Worm (Caenorhabditis elegans) whole organism, early embryonic: ENCODE results near the gene cutl-26.

Source experiments
- B0310.2 ChIP-seq: sonication (generic microtip); optimal IDR thresholded peaks from 2 replicates; lab custom pipeline; 2016; ENCODE audit warnings: mild to moderate bottlenecking, missing genetic modification characterization, missing compliant biosample characterization
- F13C5.2 ChIP-seq: sonication (generic microtip); optimal IDR thresholded peaks from 2 replicates; lab custom pipeline; 2017; ENCODE audit warnings: mild to moderate bottlenecking, missing genetic modification characterization, inconsistent platforms, missing compliant biosample characterization
- aly-1 ChIP-seq: sonication (generic microtip); optimal IDR thresholded peaks from 2 replicates; lab custom pipeline; 2016; ENCODE audit warnings: missing genetic modification characterization, missing compliant biosample characterization
- ama-1 ChIP-seq: fragments of 150-350 bp; optimal IDR thresholded peaks from 2 replicates; lab custom pipeline; 2014
- ceh-13 ChIP-seq: fragments of 200-800 bp; sonication (Bioruptor generic); optimal IDR thresholded peaks from 2 replicates; lab custom pipeline; 2018; ENCODE audit warnings: mild to moderate bottlenecking, missing genetic modification characterization, missing compliant biosample characterization
- ceh-36 ChIP-seq: sonication (generic microtip); optimal IDR thresholded peaks from 2 replicates; lab custom pipeline; 2016; ENCODE audit warnings: missing genetic modification characterization, inconsistent platforms, missing compliant biosample characterization
- ets-7 ChIP-seq: sonication (generic microtip); optimal IDR thresholded peaks from 2 replicates; lab custom pipeline; 2016; ENCODE audit warnings: missing genotype, missing genetic modification characterization, missing compliant biosample characterization
- flt-1 ChIP-seq: fragments of 200-800 bp; sonication (Bioruptor generic); IDR thresholded peaks from 2 replicates; pipeline ENCODE4 v1.3.6; 2022; ENCODE audit warnings: missing genetic modification characterization, missing compliant biosample characterization
- hmbx-1 ChIP-seq: sonication (generic microtip); optimal IDR thresholded peaks from 2 replicates; lab custom pipeline; 2016; ENCODE audit warnings: mild to moderate bottlenecking, missing genetic modification characterization, missing compliant biosample characterization
- hmg-4 ChIP-seq: fragments of 200-800 bp; sonication (Bioruptor generic); optimal IDR thresholded peaks from 2 replicates; lab custom pipeline; 2018; ENCODE audit warnings: mild to moderate bottlenecking, missing genetic modification characterization, missing compliant biosample characterization
- hnd-1 ChIP-seq: sonication (generic microtip); optimal IDR thresholded peaks from 2 replicates; lab custom pipeline; 2016; ENCODE audit warnings: missing genetic modification characterization, missing compliant biosample characterization
- pes-1 ChIP-seq: fragments of 200-800 bp; sonication (Bioruptor generic); IDR thresholded peaks from 2 replicates; pipeline ENCODE4 v1.3.6; 2022; ENCODE audit warnings: missing genetic modification reagents, missing genetic modification characterization, missing compliant biosample characterization
- scrt-1 ChIP-seq: fragments of 200-800 bp; sonication (Bioruptor generic); IDR thresholded peaks from 2 replicates; pipeline ENCODE4 v1.3.6; 2022; ENCODE audit warnings: missing genetic modification characterization, missing compliant biosample characterization
- sea-1 ChIP-seq: fragments of 200-800 bp; sonication (Bioruptor generic); conservative IDR thresholded peaks from 2 replicates; pipeline ENCODE4 v1.3.6; 2022; ENCODE audit warnings: missing genetic modification characterization, missing compliant biosample characterization
- tbx-11 ChIP-seq: fragments of 200-800 bp; sonication (Bioruptor generic); IDR thresholded peaks from 2 replicates; pipeline ENCODE4 v1.3.6; 2022; ENCODE audit warnings: missing genetic modification characterization, missing compliant biosample characterization
- tbx-37 ChIP-seq: fragments of 200-800 bp; sonication (Bioruptor generic); conservative IDR thresholded peaks from 2 replicates; pipeline ENCODE4 v1.3.6; 2022; ENCODE audit warnings: missing genetic modification reagents, missing genetic modification characterization, missing compliant biosample characterization
- tra-4 ChIP-seq: sonication (generic microtip); optimal IDR thresholded peaks from 2 replicates; lab custom pipeline; 2017; ENCODE audit warnings: missing genetic modification characterization, missing compliant biosample characterization

Gene cutl-26

DNA sequence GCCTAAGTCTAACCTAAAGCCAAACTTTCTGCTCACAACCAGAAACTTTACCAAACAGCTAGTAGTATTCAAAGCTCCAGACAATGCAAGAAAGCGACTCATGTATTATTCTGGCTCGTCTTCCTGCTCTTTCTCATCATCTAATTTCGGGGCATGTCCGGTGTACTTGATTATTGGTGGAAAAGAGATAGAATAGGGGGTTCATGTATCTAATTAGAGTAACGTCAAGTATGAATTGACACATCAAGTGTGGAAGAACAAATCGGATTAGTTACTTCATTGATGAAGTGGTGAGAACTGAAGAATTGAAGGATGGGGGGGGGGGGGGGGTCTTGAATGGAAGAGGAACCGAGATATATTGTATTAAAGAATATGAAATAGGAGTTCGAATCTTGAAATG lies 7.9 kb upstream of the cutl-26 start:
- TF ChIP-seq scrt-1 (GFP tag; lab: Robert Waterston, UW) (no peak), sea-1 (no peak), tbx-11 (GFP tag; lab: Robert Waterston, UW) (no peak), tra-4 (tag; lab: Kevin White, UChicago) (no peak), hmbx-1 (no peak), ceh-13 (no peak), pes-1 (GFP tag; lab: Robert Waterston, UW) (no peak), flt-1 (GFP tag; lab: Robert Waterston, UW) (no peak), ceh-36 (no peak), ets-7 (tag; lab: Kevin White, UChicago) (no peak), ama-1 (no peak), hmg-4 (no peak), aly-1 (tag; lab: Kevin White, UChicago) (no peak), F13C5.2 (tag; lab: Kevin White, UChicago) (no peak), hnd-1 (tag; lab: Kevin White, UChicago) (no peak), tbx-37 (GFP tag; lab: Robert Waterston, UW) (no peak), B0310.2 (no peak)

- TF ChIP-seq sea-1 (no peak), tra-4 (tag; lab: Kevin White, UChicago) (no peak), ets-7 (tag; lab: Kevin White, UChicago) (no peak), aly-1 (tag; lab: Kevin White, UChicago) (no peak), ceh-36 (no peak), pes-1 (GFP tag; lab: Robert Waterston, UW) (no peak), flt-1 (GFP tag; lab: Robert Waterston, UW) (no peak), hnd-1 (tag; lab: Kevin White, UChicago) (no peak), ceh-13 (no peak), tbx-37 (GFP tag; lab: Robert Waterston, UW) (no peak), scrt-1 (GFP tag; lab: Robert Waterston, UW) (no peak)
Measured at ce11 chrIV:698304-698703, 9.2 kb downstream of the cutl-26 start, which contains the start of gene Y55F3C.17. Y55F3C.17 (minus strand) TSS chrIV:698404.

- no peak for TF ChIP-seq sea-1
- TF ChIP-seq pes-1 (GFP tag; lab: Robert Waterston, UW), result no peak
- no peak for TF ChIP-seq aly-1 (tag; lab: Kevin White, UChicago)
- TF ChIP-seq ama-1, result no peak
- TF ChIP-seq B0310.2, result no peak
- TF ChIP-seq hmbx-1, result no peak
- no peak for TF ChIP-seq F13C5.2 (tag; lab: Kevin White, UChicago)
- no peak for TF ChIP-seq scrt-1 (GFP tag; lab: Robert Waterston, UW)
- no peak for TF ChIP-seq hmg-4
- TF ChIP-seq ceh-13, result no peak
- TF ChIP-seq hnd-1 (tag; lab: Kevin White, UChicago), result no peak
- TF ChIP-seq tbx-37 (GFP tag; lab: Robert Waterston, UW), result no peak
- no peak for TF ChIP-seq tbx-11 (GFP tag; lab: Robert Waterston, UW)
- TF ChIP-seq tra-4 (tag; lab: Kevin White, UChicago), result no peak
- no peak for TF ChIP-seq ets-7 (tag; lab: Kevin White, UChicago)
- TF ChIP-seq flt-1 (GFP tag; lab: Robert Waterston, UW), result no peak
- no peak for TF ChIP-seq ceh-36
Measured at ce11 chrIV:684748-685147, 22.8 kb downstream of the cutl-26 start.

ce11 chrIV:684197-684596 lies 23.3 kb downstream of the cutl-26 start, which contains the start of gene cutl-28:
cutl-28 (plus strand) TSS chrIV:684497.
- TF ChIP-seq hmg-4 (no peak), B0310.2 (no peak), pes-1 (GFP tag; lab: Robert Waterston, UW) (no peak), hmbx-1 (no peak), hnd-1 (tag; lab: Kevin White, UChicago) (no peak), flt-1 (GFP tag; lab: Robert Waterston, UW) (no peak), ets-7 (tag; lab: Kevin White, UChicago) (no peak), F13C5.2 (tag; lab: Kevin White, UChicago) (no peak), sea-1 (no peak), aly-1 (tag; lab: Kevin White, UChicago) (no peak), ama-1 (no peak), tbx-37 (GFP tag; lab: Robert Waterston, UW) (no peak), ceh-13 (no peak)

DNA sequence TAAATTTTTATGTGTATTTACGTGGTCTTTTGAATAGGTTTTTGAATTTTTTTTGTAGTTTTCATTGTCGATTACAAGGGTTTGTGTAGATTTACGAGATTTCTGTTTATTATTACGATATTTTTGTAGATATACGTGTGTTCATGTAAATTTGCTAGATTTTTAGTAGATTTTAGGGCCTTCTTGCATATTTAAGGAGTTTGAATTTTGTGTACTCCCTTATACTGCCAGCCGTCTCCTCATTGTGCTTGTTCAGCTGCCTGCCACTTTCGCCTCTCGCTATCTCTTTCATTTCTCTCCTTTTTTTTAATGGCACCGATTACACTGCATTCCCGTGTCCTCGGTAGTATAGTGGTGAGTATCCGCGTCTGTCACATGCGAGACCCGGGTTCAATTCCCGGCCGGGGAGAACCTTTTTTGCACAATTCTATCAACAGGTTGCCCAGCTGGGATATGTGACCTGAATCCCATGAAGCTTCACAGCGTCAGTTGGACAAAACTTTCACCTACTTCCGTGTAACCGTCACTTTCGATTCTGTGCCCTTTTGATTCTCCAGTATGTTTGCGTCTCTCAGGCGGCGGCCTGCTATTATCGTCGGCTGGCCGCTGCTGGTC lies 24.7 kb downstream of the cutl-26 start:
- peak; percentile 85 for TF ChIP-seq tbx-11 (GFP tag; lab: Robert Waterston, UW)
- peak; percentile 73 for TF ChIP-seq B0310.2
- TF ChIP-seq sea-1, result peak; percentile 85
- peak; percentile 2 for TF ChIP-seq tra-4 (tag; lab: Kevin White, UChicago)
- peak; percentile 74 for TF ChIP-seq ceh-13
- peak; percentile 68 for TF ChIP-seq ceh-36
- peak; percentile 93 for TF ChIP-seq hmg-4
- no peak for TF ChIP-seq ama-1
- TF ChIP-seq pes-1 (GFP tag; lab: Robert Waterston, UW), result peak; percentile 89
- peak; percentile 72 for TF ChIP-seq hnd-1 (tag; lab: Kevin White, UChicago)
- peak; percentile 41 for TF ChIP-seq hmbx-1
- TF ChIP-seq scrt-1 (GFP tag; lab: Robert Waterston, UW), result peak; percentile 87
- TF ChIP-seq aly-1 (tag; lab: Kevin White, UChicago), result peak; percentile 84
- peak; percentile 79 for TF ChIP-seq tbx-37 (GFP tag; lab: Robert Waterston, UW)
- peak; percentile 86 for TF ChIP-seq flt-1 (GFP tag; lab: Robert Waterston, UW)
- TF ChIP-seq F13C5.2 (tag; lab: Kevin White, UChicago), result peak; percentile 70
- TF ChIP-seq ets-7 (tag; lab: Kevin White, UChicago), result peak; percentile 50

- no peak for TF ChIP-seq ama-1
- TF ChIP-seq hmg-4, result no peak
- TF ChIP-seq sea-1, result no peak
- no peak for TF ChIP-seq tbx-37 (GFP tag; lab: Robert Waterston, UW)
- no peak for TF ChIP-seq F13C5.2 (tag; lab: Kevin White, UChicago)
- TF ChIP-seq flt-1 (GFP tag; lab: Robert Waterston, UW), result no peak
- no peak for TF ChIP-seq hmbx-1
- no peak for TF ChIP-seq pes-1 (GFP tag; lab: Robert Waterston, UW)
- TF ChIP-seq tbx-11 (GFP tag; lab: Robert Waterston, UW), result no peak
- no peak for TF ChIP-seq B0310.2
- TF ChIP-seq aly-1 (tag; lab: Kevin White, UChicago), result no peak
- no peak for TF ChIP-seq ets-7 (tag; lab: Kevin White, UChicago)
- TF ChIP-seq hnd-1 (tag; lab: Kevin White, UChicago), result no peak
- TF ChIP-seq tra-4 (tag; lab: Kevin White, UChicago), result no peak
Measured at ce11 chrIV:676280-676679, 31.3 kb downstream of the cutl-26 start, which contains the start of gene K11H12.5. K11H12.5 (plus strand) TSS chrIV:676580.
